Fruit fly (Drosophila melanogaster) whole organism, embryonic: ENCODE measurements around the gene ATPsynB.

Source experiments
- ATbp ChIP-seq: fragments of 200-800 bp; sonication (Bioruptor generic); optimal IDR thresholded peaks from 2 replicates; lab custom pipeline; 2017; ENCODE audit warnings: missing biosample characterization, mild to moderate bottlenecking, missing genetic modification characterization, missing genetic modification reagents
- Asciz ChIP-seq: fragments of 200-800 bp; sonication (Bioruptor generic); optimal IDR thresholded peaks from 2 replicates; lab custom pipeline; 2017; ENCODE audit warnings: missing biosample characterization, mild to moderate bottlenecking, missing genetic modification characterization, missing genetic modification reagents
- Awh ChIP-seq: fragments of 200-800 bp; sonication (Bioruptor generic); IDR thresholded peaks from 2 replicates; pipeline ENCODE4, ENCODE4 v1.3.6; 2022; ENCODE audit warnings: missing biosample characterization, missing genetic modification characterization
- CG11504 ChIP-seq: fragments of 200-800 bp; sonication (Bioruptor generic); optimal IDR thresholded peaks from 3 replicates; lab custom pipeline; 2019; ENCODE audit warnings: missing biosample characterization, mild to moderate bottlenecking, missing genetic modification characterization, moderate library complexity
- CG12104 ChIP-seq: fragments of 200-800 bp; sonication (Bioruptor generic); optimal IDR thresholded peaks from 3 replicates; lab custom pipeline; 2016; ENCODE audit warnings: missing biosample characterization, missing genetic modification characterization
- CG12942 ChIP-seq: fragments of 200-800 bp; sonication (Bioruptor generic); optimal IDR thresholded peaks from 3 replicates; lab custom pipeline; 2016; ENCODE audit warnings: missing biosample characterization, missing genetic modification characterization
- CG15514 ChIP-seq: fragments of 200-800 bp; sonication (Bioruptor generic); optimal IDR thresholded peaks from 3 replicates; lab custom pipeline; 2017; ENCODE audit warnings: missing biosample characterization, missing genetic modification characterization, mild to moderate bottlenecking, moderate library complexity, missing genetic modification reagents
- CG17328 ChIP-seq: fragments of 200-800 bp; sonication (Bioruptor generic); IDR thresholded peaks from 2 replicates; pipeline ENCODE4 v1.3.6; 2022; ENCODE audit warnings: missing biosample characterization, missing genetic modification characterization
- CG2678 ChIP-seq: fragments of 200-800 bp; sonication (Bioruptor generic); optimal IDR thresholded peaks from 3 replicates; lab custom pipeline; 2019; ENCODE audit warnings: missing biosample characterization, mild to moderate bottlenecking, missing genetic modification characterization, moderate library complexity
- CG2712 ChIP-seq: fragments of 200-800 bp; optimal IDR thresholded peaks from 3 replicates; lab custom pipeline; 2019; ENCODE audit warnings: missing biosample characterization, mild to moderate bottlenecking, missing genetic modification characterization, moderate library complexity
- CG3281 ChIP-seq: fragments of 200-800 bp; sonication (Bioruptor generic); optimal IDR thresholded peaks from 3 replicates; lab custom pipeline; 2017; ENCODE audit warnings: missing biosample characterization, mild to moderate bottlenecking, missing genetic modification characterization
- CG34224 ChIP-seq: fragments of 200-800 bp; sonication (Bioruptor generic); IDR thresholded peaks from 3 replicates; pipeline ENCODE4 v1.3.6; 2022; ENCODE audit warnings: missing biosample characterization, missing genetic modification characterization; ENCODE audit not compliant: partially characterized antibody
- CG3847 ChIP-seq: fragments of 200-800 bp; sonication (Bioruptor generic); IDR thresholded peaks from 2 replicates; pipeline ENCODE4 v1.3.6; 2022; ENCODE audit warnings: missing biosample characterization, missing genetic modification characterization
- CG3995 ChIP-seq: fragments of 200-800 bp; sonication (Bioruptor generic); optimal IDR thresholded peaks from 3 replicates; lab custom pipeline; 2016; ENCODE audit warnings: missing biosample characterization, missing genetic modification characterization
- CG4328 ChIP-seq: fragments of 200-800 bp; sonication (Bioruptor generic); optimal IDR thresholded peaks from 3 replicates; lab custom pipeline; 2017; ENCODE audit warnings: missing biosample characterization, missing genetic modification reagents, missing genetic modification characterization
- CG6254 ChIP-seq: fragments of 200-800 bp; sonication (Bioruptor generic); optimal IDR thresholded peaks from 3 replicates; lab custom pipeline; 2017; ENCODE audit warnings: mild to moderate bottlenecking, missing biosample characterization, missing genetic modification reagents, missing genetic modification characterization
- CG6854 ChIP-seq: fragments of 200-800 bp; sonication (Bioruptor generic); optimal IDR thresholded peaks from 3 replicates; lab custom pipeline; 2017; ENCODE audit warnings: missing biosample characterization, mild to moderate bottlenecking, missing genetic modification characterization
- CG7357 ChIP-seq: fragments of 200-800 bp; sonication (Bioruptor generic); IDR thresholded peaks from 3 replicates; pipeline ENCODE4 v1.3.6; 2022; ENCODE audit warnings: missing biosample characterization, missing genetic modification characterization
- CoRest ChIP-seq: fragments of 200-800 bp; sonication (Bioruptor generic); optimal IDR thresholded peaks from 3 replicates; lab custom pipeline; 2018; ENCODE audit warnings: missing biosample characterization, mild to moderate bottlenecking, missing genetic modification characterization, moderate library complexity
- Dad ChIP-seq: fragments of 200-800 bp; sonication (Bioruptor generic); optimal IDR thresholded peaks from 3 replicates; lab custom pipeline; 2016; ENCODE audit warnings: missing biosample characterization, missing genetic modification characterization
- Dip3 ChIP-seq: fragments of 200-800 bp; sonication (Bioruptor generic); optimal IDR thresholded peaks from 3 replicates; lab custom pipeline; 2016; ENCODE audit warnings: missing biosample characterization, missing genetic modification characterization
- Elba2 ChIP-seq: fragments of 200-800 bp; sonication (Bioruptor generic); optimal IDR thresholded peaks from 3 replicates; lab custom pipeline; 2016; ENCODE audit warnings: missing biosample characterization, missing genetic modification characterization
- HLH4C ChIP-seq: fragments of 200-800 bp; sonication (Bioruptor generic); IDR thresholded peaks from 3 replicates; pipeline ENCODE4 v1.3.6; 2022; ENCODE audit warnings: missing biosample characterization, missing genetic modification characterization; ENCODE audit not compliant: partially characterized antibody
- HLH54F ChIP-seq: fragments of 200-800 bp; sonication (Bioruptor generic); optimal IDR thresholded peaks from 3 replicates; lab custom pipeline; 2016; ENCODE audit warnings: missing biosample characterization, missing genetic modification characterization
- HmgD ChIP-seq: fragments of 200-800 bp; sonication (Bioruptor generic); optimal IDR thresholded peaks from 3 replicates; lab custom pipeline; 2016; ENCODE audit warnings: missing biosample characterization, missing genetic modification characterization
- Six4 ChIP-seq: fragments of 200-800 bp; sonication (Bioruptor generic); optimal IDR thresholded peaks from 2 replicates; lab custom pipeline; 2016; ENCODE audit warnings: missing biosample characterization, missing genetic modification characterization
- Sox102F ChIP-seq: fragments of 200-800 bp; sonication (Bioruptor generic); optimal IDR thresholded peaks from 2 replicates; lab custom pipeline; 2018; ENCODE audit warnings: missing biosample characterization, mild to moderate bottlenecking, missing genetic modification characterization, moderate library complexity
- ato ChIP-seq: fragments of 200-800 bp; sonication (Bioruptor generic); IDR thresholded peaks from 2 replicates; pipeline ENCODE4 v1.3.6; 2022; ENCODE audit warnings: missing biosample characterization, missing genetic modification characterization; ENCODE audit not compliant: partially characterized antibody
- bowl ChIP-seq: fragments of 200-800 bp; sonication (Bioruptor generic); IDR thresholded peaks from 2 replicates; pipeline ENCODE4 v1.3.6; 2022; ENCODE audit warnings: missing biosample characterization, missing genetic modification characterization
- bsh ChIP-seq, 2 experiments: fragments of 200-800 bp; sonication (Bioruptor generic); optimal IDR thresholded peaks; 2 replicates each; lab custom pipeline; 2017 to 2018; ENCODE audit warnings: mild to moderate bottlenecking in 2 of 2, missing biosample characterization in 2 of 2, missing genetic modification characterization in 2 of 2, moderate library complexity in 1 of 2
- cato ChIP-seq: fragments of 200-800 bp; sonication (Bioruptor generic); optimal IDR thresholded peaks from 2 replicates; lab custom pipeline; 2016; ENCODE audit warnings: missing biosample characterization, missing genetic modification characterization, borderline replicate concordance
- corto ChIP-seq: fragments of 200-800 bp; sonication (Bioruptor generic); optimal IDR thresholded peaks from 2 replicates; lab custom pipeline; 2016; ENCODE audit warnings: missing biosample characterization, mild to moderate bottlenecking, missing genetic modification characterization, moderate library complexity
- crc ChIP-seq: fragments of 200-800 bp; sonication (Bioruptor generic); optimal IDR thresholded peaks from 2 replicates; lab custom pipeline; 2016; ENCODE audit warnings: missing biosample characterization, missing genetic modification characterization
- cwo ChIP-seq: fragments of 200-800 bp; sonication (Bioruptor generic); optimal IDR thresholded peaks from 3 replicates; lab custom pipeline; 2017; ENCODE audit warnings: missing biosample characterization, missing genetic modification characterization, mild to moderate bottlenecking, moderate library complexity, missing genetic modification reagents
- danr ChIP-seq: fragments of 200-800 bp; sonication (Bioruptor generic); IDR thresholded peaks from 2 replicates; pipeline ENCODE4 v1.3.6; 2022; ENCODE audit warnings: missing biosample characterization, missing genetic modification characterization
- dysf ChIP-seq: fragments of 200-800 bp; sonication (Bioruptor generic); IDR thresholded peaks from 3 replicates; pipeline ENCODE4 v1.3.6; 2022; ENCODE audit warnings: missing biosample characterization, missing genetic modification characterization
- her ChIP-seq: fragments of 200-800 bp; sonication (Bioruptor generic); optimal IDR thresholded peaks from 2 replicates; lab custom pipeline; 2016; ENCODE audit warnings: missing biosample characterization, missing genetic modification characterization
- ken ChIP-seq: fragments of 200-800 bp; sonication (Bioruptor generic); IDR thresholded peaks from 3 replicates; pipeline ENCODE4 v1.3.6; 2022; ENCODE audit warnings: missing biosample characterization, missing genetic modification characterization
- lab ChIP-seq: fragments of 200-800 bp; sonication (Bioruptor generic); optimal IDR thresholded peaks from 3 replicates; lab custom pipeline; 2017; ENCODE audit warnings: missing biosample characterization, missing genetic modification characterization, mild to moderate bottlenecking, moderate library complexity, missing genetic modification reagents
- lov ChIP-seq, 2 experiments: fragments of 200-800 bp in 1 of 2; fragments of >200 bp in 1 of 2; sonication (Bioruptor generic) in 1 of 2; IDR thresholded peaks in 1 of 2; optimal IDR thresholded peaks in 1 of 2; 2 replicates in 1 of 2; 3 replicates in 1 of 2; pipeline versions ENCODE4 v1.3.6 to Lab custom; 2017 to 2022; ENCODE audit warnings: missing biosample characterization in 1 of 2, missing genetic modification characterization in 1 of 2
- mirr ChIP-seq: fragments of 200-800 bp; sonication (Bioruptor generic); optimal IDR thresholded peaks from 3 replicates; lab custom pipeline; 2018; ENCODE audit warnings: missing biosample characterization, mild to moderate bottlenecking, missing genetic modification characterization
- phol ChIP-seq: fragments of 200-800 bp; sonication (Bioruptor generic); optimal IDR thresholded peaks from 3 replicates; lab custom pipeline; 2018; ENCODE audit warnings: missing biosample characterization, mild to moderate bottlenecking, missing genetic modification characterization, moderate library complexity
- pzg ChIP-seq: fragments of 200-800 bp; sonication (Bioruptor generic); optimal IDR thresholded peaks from 3 replicates; lab custom pipeline; 2018; ENCODE audit warnings: missing biosample characterization, mild to moderate bottlenecking, missing genetic modification characterization, moderate library complexity
- ranshi ChIP-seq: fragments of 200-800 bp; sonication (Bioruptor generic); IDR thresholded peaks from 2 replicates; pipeline ENCODE4 v1.3.6; 2022; ENCODE audit warnings: missing biosample characterization, missing genetic modification characterization
- rib ChIP-seq: fragments of 200-800 bp; sonication (Bioruptor generic); IDR thresholded peaks from 2 replicates; pipeline ENCODE4 v1.3.6; 2022; ENCODE audit warnings: missing biosample characterization, missing genetic modification characterization
- tx ChIP-seq: fragments of 200-800 bp; sonication (Bioruptor generic); optimal IDR thresholded peaks from 2 replicates; lab custom pipeline; 2016; ENCODE audit warnings: missing biosample characterization, missing genetic modification characterization
- wor ChIP-seq: fragments of 200-800 bp; sonication (Bioruptor generic); IDR thresholded peaks from 2 replicates; pipeline ENCODE4 v1.3.6; 2022; ENCODE audit warnings: missing biosample characterization, missing genetic modification characterization
- zfh1 ChIP-seq: fragments of 200-800 bp; sonication (Bioruptor generic); IDR thresholded peaks from 3 replicates; pipeline ENCODE4 v1.3.6; 2022; ENCODE audit warnings: missing biosample characterization, missing genetic modification characterization

Gene ATPsynB

DNA sequence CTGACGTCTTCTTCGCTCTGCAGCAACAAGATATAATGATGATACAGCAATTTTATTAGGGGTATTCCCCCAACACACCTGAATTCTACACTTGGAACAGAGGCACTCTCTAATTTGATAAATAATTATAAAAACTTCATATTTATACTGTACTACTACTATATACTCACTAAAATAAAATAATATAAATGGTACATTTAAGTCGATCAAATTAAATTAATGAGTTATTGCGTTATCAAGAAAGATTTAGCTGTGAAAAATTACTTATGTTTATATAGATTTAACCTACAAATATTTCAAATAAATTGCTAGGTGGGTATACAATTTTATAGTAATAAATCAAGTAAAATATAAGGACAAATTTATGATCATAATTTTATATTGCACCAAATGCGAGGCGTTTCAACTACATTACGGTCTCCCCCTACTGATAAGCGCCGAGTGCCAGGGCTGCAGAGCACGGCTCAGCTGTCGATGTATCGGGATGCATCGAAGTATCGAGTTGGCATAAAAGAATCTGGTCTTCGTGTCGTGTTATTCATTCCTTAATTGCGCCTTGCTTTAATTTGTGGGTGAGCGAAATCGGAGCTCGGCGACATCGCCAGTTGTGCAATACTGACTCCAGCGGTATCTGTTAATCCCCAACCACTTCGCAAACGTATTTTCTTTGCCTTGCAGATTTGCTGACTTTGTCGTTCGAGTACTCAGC lies 15.8 kb upstream of the ATPsynB start, which contains the start of gene vsg (continued):
- TF ChIP-seq tx (GFP tag; lab: Kevin White, UChicago) = peak; percentile 6
- peak in 1 of 2 experiments; percentile 68 for TF ChIP-seq bsh (GFP tag; optimal IDR thresholded peaks at IDR 0.05; lab: Kevin White, UChicago)
- peak; percentile 48 for TF ChIP-seq cwo (GFP tag; lab: Kevin White, UChicago)
- peak; percentile 85 for TF ChIP-seq CG12104 (GFP tag; lab: Kevin White, UChicago)
- no peak for TF ChIP-seq Asciz
- TF ChIP-seq lov (optimal IDR thresholded peaks at IDR 0.05; lab: Kevin White, UChicago) = no peak
- TF ChIP-seq lov (GFP tag; IDR thresholded peaks at IDR 0.05; lab: Robert Waterston, UW) = peak; percentile 59; the same call in 1 of the 3 replicates
- peak; percentile 78 for TF ChIP-seq dysf
- peak; percentile 48 for TF ChIP-seq cato (GFP tag; lab: Kevin White, UChicago)
- TF ChIP-seq HmgD (GFP tag; lab: Kevin White, UChicago) = peak; percentile 39
- TF ChIP-seq Six4 (GFP tag; lab: Kevin White, UChicago) = peak; percentile 59
- peak; percentile 55 for TF ChIP-seq CG17328 (GFP tag; lab: Robert Waterston, UW)
- TF ChIP-seq Sox102F (GFP tag; lab: Kevin White, UChicago) = peak; percentile 82
- TF ChIP-seq CG3281 (GFP tag; lab: Kevin White, UChicago) = peak; percentile 77
- peak; percentile 5 for TF ChIP-seq Elba2 (GFP tag; lab: Kevin White, UChicago)
- TF ChIP-seq phol = peak; percentile 90
- no peak for TF ChIP-seq rib (GFP tag; lab: Robert Waterston, UW)
- TF ChIP-seq Dad (GFP tag; lab: Kevin White, UChicago) = no peak
- TF ChIP-seq CG12942 (GFP tag; lab: Kevin White, UChicago) = peak; percentile 75
- TF ChIP-seq CG3847 = peak; percentile 62
- TF ChIP-seq CG15514 (GFP tag; lab: Kevin White, UChicago) = peak; percentile 38
- peak; percentile 91 for TF ChIP-seq CG2712
- TF ChIP-seq corto = no peak
- TF ChIP-seq ATbp (GFP tag; lab: Kevin White, UChicago) = peak; percentile 36
- TF ChIP-seq crc (GFP tag; lab: Kevin White, UChicago) = no peak
- peak; percentile 5; the same call in 1 of the 3 replicates for TF ChIP-seq zfh1
- peak; percentile 79 for TF ChIP-seq CG4328
- TF ChIP-seq CG3995 (GFP tag; lab: Kevin White, UChicago) = peak; percentile 48
- TF ChIP-seq ken = peak; percentile 56
- peak; percentile 4 for TF ChIP-seq CG6254
- TF ChIP-seq Awh (GFP tag; lab: Robert Waterston, UW) = 0 out of 2 replicates have a peak, but pooled peaks have one; percentile 18
- TF ChIP-seq HLH54F (GFP tag; lab: Kevin White, UChicago) = peak; percentile 42
- TF ChIP-seq Dip3 (GFP tag; lab: Kevin White, UChicago) = peak; percentile 60
- TF ChIP-seq lab = peak; percentile 76
- TF ChIP-seq CG2678 (tag; lab: Kevin White, UChicago) = peak; percentile 90
- no peak; the same call in none of the 2 replicates for TF ChIP-seq ranshi (GFP tag; lab: Robert Waterston, UW)
- TF ChIP-seq CG6854 = no peak
- TF ChIP-seq CG11504 (tag; lab: Kevin White, UChicago) = peak; percentile 89
- no peak for TF ChIP-seq mirr (GFP tag; lab: Kevin White, UChicago)
- peak; percentile 89 for TF ChIP-seq ato (GFP tag; lab: Robert Waterston, UW)
- TF ChIP-seq pzg = peak; percentile 61
- TF ChIP-seq wor (GFP tag; lab: Robert Waterston, UW) = peak; percentile 50; the same call in 1 of the 2 replicates
- TF ChIP-seq bowl (GFP tag; lab: Robert Waterston, UW) = no peak
- no peak for TF ChIP-seq danr (GFP tag; lab: Robert Waterston, UW)
- peak; percentile 81; the same call in 2 of the 3 replicates for TF ChIP-seq CG7357
- peak; percentile 83 for TF ChIP-seq CG34224 (GFP tag; lab: Robert Waterston, UW)
- peak; percentile 80 for TF ChIP-seq HLH4C (GFP tag; lab: Robert Waterston, UW)
- TF ChIP-seq CoRest (tag; lab: Kevin White, UChicago) = peak; percentile 94
- peak; percentile 45 for TF ChIP-seq her (GFP tag; lab: Kevin White, UChicago)
